Fruit fly (Drosophila melanogaster) whole organism, embryonic: ENCODE data around the gene CG33158.

Source experiments
- Adf1 ChIP-seq: fragments of 200-800 bp; sonication (Bioruptor generic); IDR thresholded peaks from 2 replicates; pipeline ENCODE4 v1.3.6; 2022; ENCODE audit warnings: missing biosample characterization, missing genetic modification characterization
- B-H1 ChIP-seq: fragments of 200-800 bp; sonication (Bioruptor generic); IDR thresholded peaks from 3 replicates; pipeline ENCODE4 v1.3.6; 2022; ENCODE audit warnings: missing biosample characterization, missing genetic modification characterization
- CG10147 ChIP-seq: fragments of 200-800 bp; sonication (Bioruptor generic); optimal IDR thresholded peaks from 2 replicates; lab custom pipeline; 2019; ENCODE audit warnings: missing biosample characterization, mild to moderate bottlenecking, missing genetic modification characterization, moderate library complexity
- CG10274 ChIP-seq: fragments of 200-800 bp; sonication (Bioruptor generic); optimal IDR thresholded peaks from 3 replicates; lab custom pipeline; 2017; ENCODE audit warnings: missing biosample characterization, mild to moderate bottlenecking, missing genetic modification characterization
- CG10462 ChIP-seq: fragments of 200-800 bp; sonication (Bioruptor generic); optimal IDR thresholded peaks from 2 replicates; lab custom pipeline; 2016; ENCODE audit warnings: missing biosample characterization, missing genetic modification characterization
- CG10979 ChIP-seq: fragments of 200-800 bp; sonication (Bioruptor generic); optimal IDR thresholded peaks from 2 replicates; lab custom pipeline; 2018; ENCODE audit warnings: missing biosample characterization, mild to moderate bottlenecking, missing genetic modification characterization, moderate library complexity
- CG11398 ChIP-seq: fragments of 200-800 bp; sonication (Bioruptor generic); optimal IDR thresholded peaks from 2 replicates; lab custom pipeline; 2016; ENCODE audit warnings: missing biosample characterization, missing genetic modification characterization
- CG11696 ChIP-seq: fragments of 200-800 bp; sonication (Bioruptor generic); IDR thresholded peaks from 2 replicates; pipeline ENCODE4 v1.3.6; 2022; ENCODE audit warnings: missing biosample characterization, missing genetic modification characterization
- CG12391 ChIP-seq: fragments of 200-800 bp; sonication (Bioruptor generic); optimal IDR thresholded peaks from 3 replicates; lab custom pipeline; 2018; ENCODE audit warnings: missing biosample characterization, mild to moderate bottlenecking, missing genetic modification characterization, moderate library complexity
- CG13624 ChIP-seq: fragments of 200-800 bp; sonication (Bioruptor generic); optimal IDR thresholded peaks from 2 replicates; lab custom pipeline; 2016; ENCODE audit warnings: missing biosample characterization, missing genetic modification characterization
- CG14710 ChIP-seq: fragments of 200-800 bp; sonication (Bioruptor generic); optimal IDR thresholded peaks from 3 replicates; lab custom pipeline; 2019; ENCODE audit warnings: missing biosample characterization, mild to moderate bottlenecking, missing genetic modification characterization, moderate library complexity
- CG17568 ChIP-seq: fragments of 200-800 bp; sonication (Bioruptor generic); optimal IDR thresholded peaks from 2 replicates; lab custom pipeline; 2018; ENCODE audit warnings: missing biosample characterization, mild to moderate bottlenecking, missing genetic modification characterization, moderate library complexity
- CG17802 ChIP-seq: fragments of 200-800 bp; sonication (Bioruptor generic); optimal IDR thresholded peaks from 2 replicates; lab custom pipeline; 2018; ENCODE audit warnings: missing biosample characterization, mild to moderate bottlenecking, missing genetic modification characterization, moderate library complexity
- CG2202 ChIP-seq: fragments of 200-800 bp; sonication (Bioruptor generic); optimal IDR thresholded peaks from 2 replicates; lab custom pipeline; 2018; ENCODE audit warnings: missing biosample characterization, mild to moderate bottlenecking, missing genetic modification characterization
- CG42726 ChIP-seq: fragments of 200-800 bp; sonication (Bioruptor generic); IDR thresholded peaks from 2 replicates; pipeline ENCODE4 v1.3.6; 2022; ENCODE audit warnings: missing biosample characterization, missing genetic modification characterization; ENCODE audit not compliant: partially characterized antibody
- CG4820 ChIP-seq: fragments of 200-800 bp; sonication (Bioruptor generic); optimal IDR thresholded peaks from 3 replicates; lab custom pipeline; 2016; ENCODE audit warnings: missing biosample characterization, missing genetic modification characterization
- CG6272 ChIP-seq: fragments of 200-800 bp; sonication (Bioruptor generic); IDR thresholded peaks from 2 replicates; pipeline ENCODE4 v1.3.6; 2022; ENCODE audit warnings: missing biosample characterization, missing genetic modification characterization
- CG8359 ChIP-seq: fragments of 200-800 bp; sonication (Bioruptor generic); optimal IDR thresholded peaks from 2 replicates; lab custom pipeline; 2017; ENCODE audit warnings: missing biosample characterization, mild to moderate bottlenecking, missing genetic modification characterization, borderline replicate concordance
- CG8924 ChIP-seq: fragments of 200-800 bp; optimal IDR thresholded peaks from 3 replicates; lab custom pipeline; 2019; ENCODE audit warnings: missing biosample characterization, mild to moderate bottlenecking, missing genetic modification characterization, moderate library complexity
- CG9609 ChIP-seq: fragments of 200-800 bp; sonication (Bioruptor generic); optimal IDR thresholded peaks from 3 replicates; lab custom pipeline; 2016; ENCODE audit warnings: missing biosample characterization, missing genetic modification characterization
- E2f2 ChIP-seq: fragments of 200-800 bp; sonication (Bioruptor generic); IDR thresholded peaks from 2 replicates; pipeline ENCODE4 v1.3.6; 2022; ENCODE audit warnings: missing biosample characterization, missing genetic modification characterization
- Ets65A ChIP-seq: fragments of 200-800 bp; sonication (Bioruptor generic); peaks from one replicate; lab custom pipeline; 2016; ENCODE audit warnings: missing biosample characterization, missing genetic modification characterization
- Gug ChIP-seq: fragments of 200-800 bp; sonication (Bioruptor generic); IDR thresholded peaks from 4 replicates; pipeline ENCODE4 v1.3.6; 2022; ENCODE audit warnings: missing biosample characterization, missing genetic modification characterization
- Hr51 ChIP-seq, 2 experiments: fragments of 200-800 bp; sonication (Bioruptor generic); optimal IDR thresholded peaks; 2 replicates in 1 of 2; 3 replicates in 1 of 2; lab custom pipeline; 2016 to 2018; ENCODE audit warnings: missing biosample characterization in 2 of 2, missing genetic modification characterization in 2 of 2, mild to moderate bottlenecking in 1 of 2, moderate library complexity in 1 of 2
- Med ChIP-seq: fragments of 200-800 bp; sonication (Bioruptor generic); peaks from one replicate; lab custom pipeline; 2016; ENCODE audit warnings: missing biosample characterization, missing genetic modification characterization, mild to moderate bottlenecking, inconsistent platforms, moderate library complexity
- NC2β ChIP-seq: fragments of 200-800 bp; sonication (Bioruptor generic); optimal IDR thresholded peaks from 2 replicates; lab custom pipeline; 2016; ENCODE audit warnings: missing biosample characterization, missing genetic modification characterization
- Nf-YC ChIP-seq: fragments of 200-800 bp; optimal IDR thresholded peaks from 3 replicates; lab custom pipeline; 2019; ENCODE audit warnings: missing biosample characterization, mild to moderate bottlenecking, missing genetic modification characterization, moderate library complexity
- Ptx1 ChIP-seq: fragments of 200-800 bp; sonication (Bioruptor generic); IDR thresholded peaks from 2 replicates; pipeline ENCODE4 v1.3.6; 2022; ENCODE audit warnings: missing biosample characterization, missing genetic modification characterization
- Rx ChIP-seq: fragments of 200-800 bp; sonication (Bioruptor generic); IDR thresholded peaks from 2 replicates; pipeline ENCODE4 v1.3.6; 2022; ENCODE audit warnings: missing biosample characterization, missing genetic modification characterization
- Spps ChIP-seq: fragments of 200-800 bp; sonication (Bioruptor generic); optimal IDR thresholded peaks from 2 replicates; lab custom pipeline; 2018; ENCODE audit warnings: missing biosample characterization, mild to moderate bottlenecking, missing genetic modification characterization
- Sry-β ChIP-seq: fragments of 200-800 bp; sonication (Bioruptor generic); optimal IDR thresholded peaks from 2 replicates; lab custom pipeline; 2018; ENCODE audit warnings: missing biosample characterization, mild to moderate bottlenecking, missing genetic modification characterization, moderate library complexity
- ash1 ChIP-seq: fragments of 200-800 bp; sonication (Bioruptor generic); optimal IDR thresholded peaks from 2 replicates; lab custom pipeline; 2018; ENCODE audit warnings: missing biosample characterization, mild to moderate bottlenecking, missing genetic modification characterization
- bigmax ChIP-seq: fragments of 200-800 bp; sonication (Bioruptor generic); optimal IDR thresholded peaks from 2 replicates; lab custom pipeline; 2018; ENCODE audit warnings: missing biosample characterization, mild to moderate bottlenecking, missing genetic modification characterization
- br ChIP-seq: fragments of >200 bp; optimal IDR thresholded peaks from 2 replicates; lab custom pipeline; 2017
- chinmo ChIP-seq: fragments of 200-800 bp; sonication (Bioruptor generic); IDR thresholded peaks from 4 replicates; pipeline ENCODE4 v1.3.6; 2022; ENCODE audit warnings: missing biosample characterization, missing genetic modification characterization; ENCODE audit not compliant: partially characterized antibody
- cwo ChIP-seq: fragments of 200-800 bp; sonication (Bioruptor generic); optimal IDR thresholded peaks from 3 replicates; lab custom pipeline; 2017; ENCODE audit warnings: missing biosample characterization, missing genetic modification characterization, mild to moderate bottlenecking, moderate library complexity, missing genetic modification reagents
- dimm ChIP-seq: fragments of 200-800 bp; sonication (Bioruptor generic); IDR thresholded peaks from 2 replicates; pipeline ENCODE4 v1.3.6; 2022; ENCODE audit warnings: missing biosample characterization, missing genetic modification characterization
- fru ChIP-seq: fragments of >200 bp; optimal IDR thresholded peaks from 2 replicates; lab custom pipeline; 2017
- gcm2 ChIP-seq: fragments of 200-800 bp; sonication (Bioruptor generic); optimal IDR thresholded peaks from 2 replicates; lab custom pipeline; 2016; ENCODE audit warnings: missing biosample characterization, missing genetic modification characterization
- grn ChIP-seq: fragments of 200-800 bp; sonication (Bioruptor generic); optimal IDR thresholded peaks from 3 replicates; lab custom pipeline; 2017; ENCODE audit warnings: missing biosample characterization, missing genetic modification characterization
- phol ChIP-seq: fragments of 200-800 bp; sonication (Bioruptor generic); optimal IDR thresholded peaks from 3 replicates; lab custom pipeline; 2018; ENCODE audit warnings: missing biosample characterization, mild to moderate bottlenecking, missing genetic modification characterization, moderate library complexity
- ranshi ChIP-seq: fragments of 200-800 bp; sonication (Bioruptor generic); IDR thresholded peaks from 2 replicates; pipeline ENCODE4 v1.3.6; 2022; ENCODE audit warnings: missing biosample characterization, missing genetic modification characterization
- scrt ChIP-seq: fragments of 200-800 bp; sonication (Bioruptor generic); optimal IDR thresholded peaks from 2 replicates; lab custom pipeline; 2018; ENCODE audit warnings: missing biosample characterization, mild to moderate bottlenecking, missing genetic modification characterization, moderate library complexity
- sens-2 ChIP-seq: fragments of 200-800 bp; sonication (Bioruptor generic); IDR thresholded peaks from 2 replicates; pipeline ENCODE4 v1.3.6; 2022; ENCODE audit warnings: missing biosample characterization, missing genetic modification characterization
- sima ChIP-seq: fragments of 200-800 bp; sonication (Bioruptor generic); optimal IDR thresholded peaks from 2 replicates; lab custom pipeline; 2016; ENCODE audit warnings: missing biosample characterization, missing genetic modification characterization
- sr ChIP-seq: fragments of 200-800 bp; sonication (Bioruptor generic); IDR thresholded peaks from 3 replicates; pipeline ENCODE4 v1.3.6; 2022; ENCODE audit warnings: missing biosample characterization, missing genetic modification characterization
- stwl ChIP-seq: fragments of 200-800 bp; sonication (Bioruptor generic); optimal IDR thresholded peaks from 3 replicates; lab custom pipeline; 2018; ENCODE audit warnings: missing biosample characterization, mild to moderate bottlenecking, missing genetic modification characterization, moderate library complexity
- sug ChIP-seq: fragments of 200-800 bp; optimal IDR thresholded peaks from 2 replicates; lab custom pipeline; 2019; ENCODE audit warnings: missing biosample characterization, mild to moderate bottlenecking, missing genetic modification characterization, moderate library complexity
- toy ChIP-seq: fragments of 200-800 bp; sonication (Bioruptor generic); IDR thresholded peaks from 2 replicates; pipeline ENCODE4 v1.3.6; 2022; ENCODE audit warnings: missing biosample characterization, missing genetic modification characterization
- usp ChIP-seq: fragments of >200 bp; optimal IDR thresholded peaks from 2 replicates; lab custom pipeline; 2017; ENCODE audit warnings: missing biosample characterization, missing genetic modification characterization
- yki ChIP-seq: fragments of >200 bp; optimal IDR thresholded peaks from 3 replicates; lab custom pipeline; 2018

CG33158 gene

dm6 chr3L:16451887-16452751 is 32.7 kb downstream of the CG33158 start, which contains the start of gene dsx-c73A (continued):
- TF ChIP-seq sug (tag; lab: Kevin White, UChicago) = no peak
- TF ChIP-seq CG4820 = peak; percentile 45
- no peak for TF ChIP-seq E2f2 (GFP tag; lab: Robert Waterston, UW)
- TF ChIP-seq CG11696 (GFP tag; lab: Robert Waterston, UW) = 0 out of 2 replicates have a peak, but pooled peaks have one; percentile 14
- no peak for TF ChIP-seq CG9609 (GFP tag; lab: Kevin White, UChicago)
- peak; percentile 43; the same call in 1 of the 4 replicates for TF ChIP-seq chinmo
- no peak for TF ChIP-seq grn
- TF ChIP-seq CG17802 = peak; percentile 6
- peak; percentile 32 for TF ChIP-seq CG8924 (tag; lab: Kevin White, UChicago)
- TF ChIP-seq CG10274 (GFP tag; lab: Kevin White, UChicago) = no peak
- no peak for TF ChIP-seq CG6272 (GFP tag; lab: Robert Waterston, UW)
- TF ChIP-seq dimm = no peak
- TF ChIP-seq sr = no peak
- no peak for TF ChIP-seq Rx
- TF ChIP-seq sima (GFP tag; lab: Kevin White, UChicago) = no peak
- no peak for TF ChIP-seq Gug (GFP tag; lab: Robert Waterston, UW)
- TF ChIP-seq Ets65A = peak; percentile 89
- no peak for TF ChIP-seq Med (GFP tag; lab: Kevin White, UChicago)
- TF ChIP-seq Spps (tag; lab: Kevin White, UChicago) = peak; percentile 10
- TF ChIP-seq scrt (GFP tag; lab: Kevin White, UChicago) = no peak
- no peak for TF ChIP-seq fru (lab: Kevin White, UChicago)
- TF ChIP-seq CG42726 (GFP tag; lab: Robert Waterston, UW) = no peak
- TF ChIP-seq stwl (tag; lab: Kevin White, UChicago) = no peak
- no peak for TF ChIP-seq gcm2
- no peak for TF ChIP-seq usp (GFP tag; lab: Kevin White, UChicago)
- no peak for TF ChIP-seq sens-2 (GFP tag; lab: Robert Waterston, UW)
- no peak for TF ChIP-seq Nf-YC
- no peak for TF ChIP-seq NC2β (GFP tag; lab: Kevin White, UChicago)
- TF ChIP-seq CG10147 (GFP tag; lab: Kevin White, UChicago) = no peak
- TF ChIP-seq CG14710 (tag; lab: Kevin White, UChicago) = peak; percentile 56
- peak; percentile 47 for TF ChIP-seq phol (tag; lab: Kevin White, UChicago)
- peak; percentile 51 for TF ChIP-seq CG12391 (tag; lab: Kevin White, UChicago)
- peak; percentile 23 for TF ChIP-seq CG2202
- no peak for TF ChIP-seq cwo
- TF ChIP-seq Hr51 (GFP tag; optimal IDR thresholded peaks at IDR 0.05; lab: Kevin White, UChicago) = peak in 1 of 2 experiments; percentile 24
- 0 out of 2 replicates have a peak, but pooled peaks have one; percentile 20 for TF ChIP-seq ranshi (GFP tag; lab: Robert Waterston, UW)
- TF ChIP-seq toy (GFP tag; lab: Robert Waterston, UW) = no peak
- no peak for TF ChIP-seq CG10462 (GFP tag; lab: Kevin White, UChicago)
- no peak for TF ChIP-seq CG11398 (GFP tag; lab: Kevin White, UChicago)
- TF ChIP-seq br (lab: Kevin White, UChicago) = no peak
- TF ChIP-seq bigmax (GFP tag; lab: Kevin White, UChicago) = no peak
- no peak for TF ChIP-seq CG17568
- no peak for TF ChIP-seq CG8359 (GFP tag; lab: Kevin White, UChicago)
- no peak for TF ChIP-seq B-H1 (GFP tag; lab: Robert Waterston, UW)
- TF ChIP-seq Ptx1 (GFP tag; lab: Robert Waterston, UW) = no peak
- TF ChIP-seq ash1 (GFP tag; lab: Kevin White, UChicago) = no peak
- TF ChIP-seq yki (lab: Kevin White, UChicago) = no peak
- TF ChIP-seq CG13624 (GFP tag; lab: Kevin White, UChicago) = peak; percentile 35
- peak; percentile 71 for TF ChIP-seq CG10979
- TF ChIP-seq Adf1 (GFP tag; lab: Robert Waterston, UW) = no peak
- TF ChIP-seq Sry-β = no peak
